Fruit fly (Drosophila melanogaster) whole organism, wandering third instar larva: ENCODE results near the gene CaMKII.

ENCODE experiments used
- CG9705 ChIP-seq: fragments of 200-800 bp; sonication (Bioruptor generic); optimal IDR thresholded peaks from 2 replicates; lab custom pipeline; 2018; ENCODE audit warnings: missing biosample characterization, mild to moderate bottlenecking, missing genetic modification characterization
- woc ChIP-seq: sonication (Bioruptor generic); optimal IDR thresholded peaks from 2 replicates; lab custom pipeline; 2016; ENCODE audit warnings: missing biosample characterization, mild to moderate bottlenecking, missing genetic modification characterization

DNA sequence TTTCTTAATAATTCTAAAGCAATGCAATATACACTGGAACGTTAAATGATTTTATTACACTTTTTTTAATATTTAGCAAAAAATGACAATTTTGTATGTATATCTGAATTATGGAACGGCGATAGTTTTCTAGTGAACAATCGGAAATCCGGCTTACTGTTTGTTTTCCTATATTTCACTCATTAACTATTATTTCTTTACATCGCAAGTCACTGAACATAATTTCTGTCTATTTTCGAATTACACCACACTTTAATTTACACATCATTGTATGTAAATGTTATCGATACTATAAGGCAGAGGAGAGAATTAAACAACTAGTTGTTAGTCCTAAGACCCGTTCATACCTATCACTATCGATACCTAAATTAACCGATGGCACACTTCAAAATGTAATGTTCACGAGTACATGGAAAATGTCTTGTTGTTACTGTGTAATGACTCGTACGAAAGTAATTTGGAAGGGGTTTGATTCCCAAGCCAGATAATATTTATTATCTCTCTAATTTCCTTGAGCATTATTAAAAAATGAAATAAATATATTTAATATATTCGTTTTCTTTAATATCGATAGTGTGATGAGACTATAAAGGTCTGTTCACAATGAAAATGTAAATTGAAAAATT is 26.6 kb downstream of the CaMKII start, which contains the start of gene PlexA:
- TF ChIP-seq CG9705 (GFP tag; lab: Kevin White, UChicago) (peak; percentile 85), woc (peak; percentile 53)
